Worm (Caenorhabditis elegans) whole organism, L1 larva: ENCODE results near the gene F09F7.5.

Experiments used
- C16A3.4 ChIP-seq: fragments of 150-350 bp; optimal IDR thresholded peaks from 2 replicates; lab custom pipeline; 2014; ENCODE audit warnings: missing biosample characterization, missing genetic modification characterization
- C34B4.2 ChIP-seq: sonication (generic microtip); optimal IDR thresholded peaks from 2 replicates; lab custom pipeline; 2017; ENCODE audit warnings: mild to moderate bottlenecking, missing genetic modification characterization, missing compliant biosample characterization
- F16B12.6 ChIP-seq: fragments of 150-350 bp; optimal IDR thresholded peaks from 2 replicates; lab custom pipeline; 2014; ENCODE audit warnings: missing biosample characterization, missing genetic modification characterization
- Y116A8C.19 ChIP-seq: sonication (generic microtip); optimal IDR thresholded peaks from 2 replicates; lab custom pipeline; 2016; ENCODE audit warnings: missing compliant biosample characterization, missing genetic modification characterization, borderline replicate concordance
- aha-1 ChIP-seq: fragments of 150-350 bp; optimal IDR thresholded peaks from 2 replicates; lab custom pipeline; 2014; ENCODE audit warnings: missing biosample characterization, missing genetic modification characterization
- alr-1 ChIP-seq: fragments of 200-800 bp; sonication (Bioruptor generic); optimal IDR thresholded peaks from 2 replicates; lab custom pipeline; 2018; ENCODE audit warnings: borderline replicate concordance, mild to moderate bottlenecking, missing genetic modification characterization, missing compliant biosample characterization
- aly-2 ChIP-seq: fragments of 150-350 bp; optimal IDR thresholded peaks from 2 replicates; lab custom pipeline; 2014; ENCODE audit warnings: missing biosample characterization, missing genetic modification characterization
- blmp-1 ChIP-seq: fragments of 150-350 bp; optimal IDR thresholded peaks from 2 replicates; lab custom pipeline; 2014; ENCODE audit warnings: missing biosample characterization, missing genetic modification characterization
- ceh-63 ChIP-seq: fragments of 200-800 bp; sonication (Bioruptor generic); optimal IDR thresholded peaks from 2 replicates; lab custom pipeline; 2018; ENCODE audit warnings: mild to moderate bottlenecking, missing genetic modification characterization, missing compliant biosample characterization
- ceh-8 ChIP-seq: fragments of 200-800 bp; sonication (Bioruptor generic); optimal IDR thresholded peaks from 2 replicates; lab custom pipeline; 2018; ENCODE audit warnings: mild to moderate bottlenecking, missing genetic modification characterization, moderate library complexity, missing compliant biosample characterization
- ceh-82 ChIP-seq, 3 experiments: fragments of 150-350 bp in 1 of 3; sonication (generic microtip) in 2 of 3; optimal IDR thresholded peaks; 2 replicates each; lab custom pipeline; 2014 to 2017; ENCODE audit warnings: missing biosample characterization in 3 of 3, missing genetic modification characterization in 3 of 3
- ceh-88 ChIP-seq: fragments of 200-800 bp; sonication (Bioruptor generic); IDR thresholded peaks from 2 replicates; pipeline ENCODE4 v1.3.6; 2022; ENCODE audit warnings: missing genetic modification characterization, missing compliant biosample characterization
- ceh-90 ChIP-seq: sonication (generic microtip); optimal IDR thresholded peaks from 2 replicates; lab custom pipeline; 2016; ENCODE audit warnings: missing genetic modification characterization, missing compliant biosample characterization
- dsc-1 ChIP-seq: sonication (generic microtip); optimal IDR thresholded peaks from 2 replicates; lab custom pipeline; 2016; ENCODE audit warnings: mild to moderate bottlenecking, missing genetic modification characterization, missing compliant biosample characterization
- egl-27 ChIP-seq, 2 experiments: fragments of 150-350 bp in 1 of 2; sonication (generic microtip); optimal IDR thresholded peaks; 3 replicates each; lab custom pipeline; 2017 to 2018; ENCODE audit warnings: missing biosample characterization in 2 of 2, missing genetic modification characterization in 2 of 2, missing genetic modification reagents in 2 of 2
- elt-2 ChIP-seq: sonication (generic microtip); optimal IDR thresholded peaks from 2 replicates; lab custom pipeline; 2016; ENCODE audit warnings: missing genetic modification characterization, mild to moderate bottlenecking, inconsistent platforms, missing compliant biosample characterization, missing genetic modification reagents
- elt-3 ChIP-seq, 6 experiments: fragments of 150-350 bp in 1 of 6; sonication (generic microtip); optimal IDR thresholded peaks; 2 replicates each; lab custom pipeline; 2017 to 2018; ENCODE audit warnings: missing biosample characterization in 6 of 6, missing genetic modification characterization in 6 of 6, inconsistent platforms in 1 of 6
- fkh-10 ChIP-seq: sonication (generic microtip); optimal IDR thresholded peaks from 2 replicates; lab custom pipeline; 2017; ENCODE audit warnings: missing biosample characterization, missing genetic modification reagents, missing genetic modification characterization
- fkh-4 ChIP-seq: sonication (generic microtip); optimal IDR thresholded peaks from 2 replicates; lab custom pipeline; 2016; ENCODE audit warnings: missing compliant biosample characterization, missing genetic modification characterization, borderline replicate concordance
- fkh-8 ChIP-seq: sonication (generic microtip); optimal IDR thresholded peaks from 2 replicates; lab custom pipeline; 2016; ENCODE audit warnings: mild to moderate bottlenecking, missing genetic modification characterization, missing compliant biosample characterization
- grh-1 ChIP-seq: fragments of 200-800 bp; sonication (Bioruptor generic); IDR thresholded peaks from 2 replicates; pipeline ENCODE4 v1.3.6; 2022; ENCODE audit warnings: missing genetic modification reagents, missing genetic modification characterization, missing compliant biosample characterization
- hlh-4 ChIP-seq: sonication (generic microtip); optimal IDR thresholded peaks from 2 replicates; lab custom pipeline; 2016; ENCODE audit warnings: mild to moderate bottlenecking, missing genetic modification characterization, missing compliant biosample characterization
- lin-13 ChIP-seq: fragments of 150-350 bp; optimal IDR thresholded peaks from 2 replicates; lab custom pipeline; 2014; ENCODE audit warnings: missing biosample characterization, missing genetic modification reagents, missing genetic modification characterization
- lin-14 ChIP-seq: fragments of 200-800 bp; sonication (Bioruptor generic); optimal IDR thresholded peaks from 2 replicates; lab custom pipeline; 2018; ENCODE audit warnings: mild to moderate bottlenecking, missing genetic modification characterization, moderate library complexity, missing compliant biosample characterization
- lin-15B ChIP-seq: fragments of 150-350 bp; sonication (generic microtip); optimal IDR thresholded peaks from 3 replicates; lab custom pipeline; 2014; ENCODE audit warnings: missing biosample characterization, missing genetic modification characterization
- lin-35 ChIP-seq, 2 experiments: fragments of 150-350 bp; optimal IDR thresholded peaks; 2 replicates each; lab custom pipeline; 2014; ENCODE audit warnings: missing biosample characterization in 2 of 2, missing genetic modification characterization in 2 of 2, missing genetic modification reagents in 2 of 2
- lin-39 ChIP-seq: fragments of 150-350 bp; optimal IDR thresholded peaks from 2 replicates; lab custom pipeline; 2014; ENCODE audit warnings: missing biosample characterization, missing genetic modification reagents, missing genetic modification characterization
- lsy-2 ChIP-seq, 2 experiments: fragments of 150-350 bp; optimal IDR thresholded peaks; 2 replicates each; lab custom pipeline; 2014; ENCODE audit warnings: missing biosample characterization in 2 of 2, missing genetic modification characterization in 2 of 2
- mab-9 ChIP-seq: fragments of 200-800 bp; sonication (Bioruptor generic); IDR thresholded peaks from 2 replicates; pipeline ENCODE4 v1.3.6; 2022; ENCODE audit warnings: missing genetic modification reagents, missing genetic modification characterization, missing compliant biosample characterization
- mdl-1 ChIP-seq, 2 experiments: fragments of 150-350 bp; optimal IDR thresholded peaks; 2 replicates each; lab custom pipeline; 2014 to 2017; ENCODE audit warnings: missing biosample characterization in 2 of 2, missing genetic modification characterization in 2 of 2, inconsistent platforms in 1 of 2
- mep-1 ChIP-seq: fragments of 150-350 bp; optimal IDR thresholded peaks from 2 replicates; lab custom pipeline; 2014; ENCODE audit warnings: missing biosample characterization, missing genetic modification characterization
- nhr-11 ChIP-seq: fragments of 150-350 bp; optimal IDR thresholded peaks from 2 replicates; lab custom pipeline; 2014; ENCODE audit warnings: missing biosample characterization, missing genetic modification characterization
- nhr-19 ChIP-seq: fragments of 200-800 bp; sonication (Bioruptor generic); conservative IDR thresholded peaks from 2 replicates; pipeline ENCODE4 v1.3.6; 2022; ENCODE audit warnings: missing genetic modification characterization, missing compliant biosample characterization
- nhr-20 ChIP-seq: sonication (generic microtip); optimal IDR thresholded peaks from 2 replicates; lab custom pipeline; 2016; ENCODE audit warnings: mild to moderate bottlenecking, missing genetic modification characterization, missing compliant biosample characterization
- nhr-237 ChIP-seq: fragments of 150-350 bp; optimal IDR thresholded peaks from 2 replicates; lab custom pipeline; 2014; ENCODE audit warnings: missing biosample characterization, missing genetic modification characterization
- nhr-28 ChIP-seq: fragments of 150-350 bp; optimal IDR thresholded peaks from 2 replicates; lab custom pipeline; 2014; ENCODE audit warnings: missing biosample characterization, missing genetic modification characterization
- nhr-71 ChIP-seq: sonication (generic microtip); optimal IDR thresholded peaks from 2 replicates; lab custom pipeline; 2016; ENCODE audit warnings: mild to moderate bottlenecking, missing genetic modification characterization, moderate library complexity, missing compliant biosample characterization
- nhr-76 ChIP-seq: sonication (generic microtip); optimal IDR thresholded peaks from 2 replicates; lab custom pipeline; 2017; ENCODE audit warnings: missing biosample characterization, missing genetic modification characterization
- nhr-77 ChIP-seq: fragments of 150-350 bp; optimal IDR thresholded peaks from 2 replicates; lab custom pipeline; 2014; ENCODE audit warnings: missing biosample characterization, missing genetic modification characterization
- nhr-84 ChIP-seq: sonication (generic microtip); optimal IDR thresholded peaks from 2 replicates; lab custom pipeline; 2017; ENCODE audit warnings: missing biosample characterization, missing genetic modification characterization
- pag-3 ChIP-seq: sonication (generic microtip); optimal IDR thresholded peaks from 2 replicates; lab custom pipeline; 2017; ENCODE audit warnings: missing genetic modification characterization, mild to moderate bottlenecking, missing compliant biosample characterization, antibody characterized with exemption, borderline replicate concordance; ENCODE audit not compliant: insufficient read depth
- pqm-1 ChIP-seq: sonication (generic microtip); optimal IDR thresholded peaks from 3 replicates; lab custom pipeline; 2017; ENCODE audit warnings: missing biosample characterization, missing genetic modification characterization
- skn-1 ChIP-seq: fragments of 150-350 bp; optimal IDR thresholded peaks from 2 replicates; lab custom pipeline; 2014; ENCODE audit warnings: missing biosample characterization, missing genetic modification characterization
- snu-23 ChIP-seq: sonication (generic microtip); optimal IDR thresholded peaks from 2 replicates; lab custom pipeline; 2016; ENCODE audit warnings: missing genetic modification characterization, missing compliant biosample characterization
- sox-4 ChIP-seq: sonication (generic microtip); optimal IDR thresholded peaks from 2 replicates; lab custom pipeline; 2016; ENCODE audit warnings: missing genetic modification characterization, missing compliant biosample characterization
- sptf-1 ChIP-seq: fragments of 150-350 bp; optimal IDR thresholded peaks from 2 replicates; lab custom pipeline; 2014; ENCODE audit warnings: missing biosample characterization, missing genetic modification characterization
- swsn-7 ChIP-seq: sonication (generic microtip); optimal IDR thresholded peaks from 2 replicates; lab custom pipeline; 2016; ENCODE audit warnings: missing genetic modification characterization, missing compliant biosample characterization
- tbx-2 ChIP-seq: sonication (generic microtip); optimal IDR thresholded peaks from 2 replicates; lab custom pipeline; 2016; ENCODE audit warnings: missing genetic modification characterization, missing compliant biosample characterization
- tlp-1 ChIP-seq: fragments of 150-350 bp; optimal IDR thresholded peaks from 2 replicates; lab custom pipeline; 2014; ENCODE audit warnings: missing biosample characterization, missing genetic modification characterization
- unc-30 ChIP-seq: sonication (generic microtip); optimal IDR thresholded peaks from 2 replicates; lab custom pipeline; 2017; ENCODE audit warnings: missing biosample characterization, missing genetic modification characterization
- unc-86 ChIP-seq: sonication (generic microtip); optimal IDR thresholded peaks from 2 replicates; lab custom pipeline; 2016; ENCODE audit warnings: missing genetic modification characterization, missing compliant biosample characterization
- zip-4 ChIP-seq: fragments of 200-800 bp; sonication (Bioruptor generic); optimal IDR thresholded peaks from 2 replicates; lab custom pipeline; 2018; ENCODE audit warnings: mild to moderate bottlenecking, missing genetic modification characterization, moderate library complexity, missing compliant biosample characterization
- ztf-11 ChIP-seq, 2 experiments: sonication (generic microtip); optimal IDR thresholded peaks; 2 replicates each; lab custom pipeline; 2016 to 2017; ENCODE audit warnings: missing genetic modification characterization in 2 of 2, missing biosample characterization in 1 of 2, missing compliant biosample characterization in 1 of 2
- ztf-4 ChIP-seq: fragments of 150-350 bp; optimal IDR thresholded peaks from 2 replicates; lab custom pipeline; 2014; ENCODE audit warnings: missing biosample characterization, missing genetic modification characterization

F09F7.5 gene

ce11 chrIII:5550193-5550592 lies 3.4 kb downstream of the F09F7.5 start:
- TF ChIP-seq nhr-77 (tag; lab: Kevin White, UChicago) (no peak), egl-27 (tag; optimal IDR thresholded peaks at IDR 0.05; lab: Kevin White, UChicago) (no peak), nhr-84 (tag; lab: Kevin White, UChicago) (no peak), tbx-2 (tag; lab: Kevin White, UChicago) (peak; percentile 18), sox-4 (tag; lab: Kevin White, UChicago) (no peak), mab-9 (no peak), zip-4 (GFP tag; lab: Kevin White, UChicago) (no peak), nhr-19 (no peak), lin-15B (tag; lab: Kevin White, UChicago) (no peak), pag-3 (tag; lab: Kevin White, UChicago) (peak; percentile 2), nhr-20 (tag; lab: Kevin White, UChicago) (peak; percentile 53), lsy-2 (tag; optimal IDR thresholded peaks at IDR 0.05; lab: Kevin White, UChicago) (no peak), aly-2 (tag; lab: Kevin White, UChicago) (no peak), tlp-1 (tag; lab: Kevin White, UChicago) (no peak), mdl-1 (tag; optimal IDR thresholded peaks at IDR 0.05; lab: Kevin White, UChicago) (peak in 1 of 2 experiments; percentile 32), unc-30 (no peak), ceh-88 (GFP tag; lab: Robert Waterston, UW) (no peak), fkh-4 (tag; lab: Kevin White, UChicago) (no peak), F16B12.6 (tag; lab: Kevin White, UChicago) (no peak), ceh-82 (tag; optimal IDR thresholded peaks at IDR 0.05; lab: Kevin White, UChicago) (no peak), snu-23 (GFP tag; lab: Kevin White, UChicago) (peak; percentile 58), unc-86 (tag; lab: Kevin White, UChicago) (no peak), aha-1 (tag; lab: Kevin White, UChicago) (no peak), mep-1 (tag; lab: Kevin White, UChicago) (no peak), elt-3 (tag; optimal IDR thresholded peaks at IDR 0.05; lab: Kevin White, UChicago) (peak in 4 of 6 experiments; percentile 31 to 70 (median 48)), nhr-237 (no peak), lin-35 (GFP tag; optimal IDR thresholded peaks at IDR 0.05; lab: Kevin White, UChicago) (peak in 1 of 2 experiments; percentile 42), lin-13 (no peak), swsn-7 (tag; lab: Kevin White, UChicago) (no peak), C34B4.2 (no peak), dsc-1 (tag; lab: Kevin White, UChicago) (no peak), sptf-1 (tag; lab: Kevin White, UChicago) (no peak), lin-14 (GFP tag; lab: Kevin White, UChicago) (peak; percentile 54), fkh-8 (no peak), ztf-4 (tag; lab: Kevin White, UChicago) (no peak), blmp-1 (peak; percentile 65), ceh-63 (GFP tag; lab: Kevin White, UChicago) (no peak), nhr-11 (tag; lab: Kevin White, UChicago) (no peak), grh-1 (GFP tag; lab: Robert Waterston, UW) (no peak), ceh-90 (tag; lab: Kevin White, UChicago) (no peak), nhr-71 (peak; percentile 25), ztf-11 (tag; optimal IDR thresholded peaks at IDR 0.05; lab: Kevin White, UChicago) (no peak), Y116A8C.19 (no peak), C16A3.4 (tag; lab: Kevin White, UChicago) (no peak), alr-1 (tag; lab: Kevin White, UChicago) (no peak), ceh-8 (GFP tag; lab: Kevin White, UChicago) (no peak), hlh-4 (tag; lab: Kevin White, UChicago) (no peak), pqm-1 (tag; lab: Kevin White, UChicago) (no peak), lin-39 (tag; lab: Kevin White, UChicago) (no peak), nhr-28 (no peak), elt-2 (tag; lab: Kevin White, UChicago) (no peak), fkh-10 (GFP tag; lab: Kevin White, UChicago) (no peak), nhr-76 (no peak), skn-1 (tag; lab: Kevin White, UChicago) (no peak)
